Worm (Caenorhabditis elegans) whole organism, L1 larva: Measurements from ENCODE around the gene ribo-1.

Experiments
- ama-1 ChIP-seq: fragments of 150-350 bp; optimal IDR thresholded peaks from 2 replicates; lab custom pipeline; 2014
- blmp-1 ChIP-seq: fragments of 150-350 bp; optimal IDR thresholded peaks from 2 replicates; lab custom pipeline; 2014; ENCODE audit warnings: missing biosample characterization, missing genetic modification characterization
- efl-1 ChIP-seq, 4 experiments: fragments of 150-350 bp; optimal IDR thresholded peaks in 3 of 4; peaks in 1 of 4; 1 replicate in 1 of 4; 2 replicates in 3 of 4; lab custom pipeline; 2014; ENCODE audit warnings: missing biosample characterization in 2 of 4, missing genetic modification characterization in 2 of 4, missing genetic modification reagents in 2 of 4
- elt-3 ChIP-seq, 6 experiments: fragments of 150-350 bp in 1 of 6; sonication (generic microtip); optimal IDR thresholded peaks; 2 replicates each; lab custom pipeline; 2017 to 2018; ENCODE audit warnings: missing biosample characterization in 6 of 6, missing genetic modification characterization in 6 of 6, inconsistent platforms in 1 of 6
- fkh-4 ChIP-seq: sonication (generic microtip); optimal IDR thresholded peaks from 2 replicates; lab custom pipeline; 2016; ENCODE audit warnings: missing compliant biosample characterization, missing genetic modification characterization, borderline replicate concordance
- lir-3 ChIP-seq: sonication (generic microtip); optimal IDR thresholded peaks from 2 replicates; lab custom pipeline; 2016; ENCODE audit warnings: mild to moderate bottlenecking, missing genetic modification characterization, moderate library complexity, missing compliant biosample characterization; ENCODE audit not compliant: poor library complexity
- lsy-2 ChIP-seq, 2 experiments: fragments of 150-350 bp; optimal IDR thresholded peaks; 2 replicates each; lab custom pipeline; 2014; ENCODE audit warnings: missing biosample characterization in 2 of 2, missing genetic modification characterization in 2 of 2
- nhr-11 ChIP-seq: fragments of 150-350 bp; optimal IDR thresholded peaks from 2 replicates; lab custom pipeline; 2014; ENCODE audit warnings: missing biosample characterization, missing genetic modification characterization
- nhr-12 ChIP-seq: sonication (generic microtip); optimal IDR thresholded peaks from 2 replicates; lab custom pipeline; 2017; ENCODE audit warnings: missing biosample characterization, missing genetic modification characterization
- nhr-28 ChIP-seq: fragments of 150-350 bp; optimal IDR thresholded peaks from 2 replicates; lab custom pipeline; 2014; ENCODE audit warnings: missing biosample characterization, missing genetic modification characterization
- nhr-85 ChIP-seq: sonication (generic microtip); peaks from one replicate; lab custom pipeline; 2016; ENCODE audit warnings: missing genetic modification characterization, inconsistent platforms, missing compliant biosample characterization
- pax-3 ChIP-seq: fragments of 200-800 bp; sonication (Bioruptor generic); optimal IDR thresholded peaks from 2 replicates; lab custom pipeline; 2018; ENCODE audit warnings: mild to moderate bottlenecking, missing genetic modification characterization, moderate library complexity, missing compliant biosample characterization
- ztf-4 ChIP-seq: fragments of 150-350 bp; optimal IDR thresholded peaks from 2 replicates; lab custom pipeline; 2014; ENCODE audit warnings: missing biosample characterization, missing genetic modification characterization

DNA sequence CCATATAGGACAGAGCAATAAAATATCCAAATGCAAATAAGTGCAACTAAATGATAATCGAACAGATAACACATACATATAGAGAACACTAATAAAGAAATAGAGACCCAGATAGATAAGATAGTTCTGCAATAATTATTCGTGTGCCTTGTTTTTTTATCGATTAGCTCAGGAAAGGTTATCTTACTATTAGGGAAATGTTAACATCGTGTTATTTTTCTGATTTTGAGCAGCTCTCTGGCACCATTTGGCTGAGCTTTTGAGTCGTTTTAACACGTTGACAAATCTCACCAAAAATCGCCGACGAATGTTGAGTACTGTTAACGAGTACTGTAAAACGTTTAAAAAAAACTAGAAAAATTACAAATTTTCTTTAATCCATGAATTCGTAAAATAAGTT, 17.9 kb downstream of the ribo-1 start, which contains the start of gene cest-6:
- no peak for TF ChIP-seq nhr-85 (tag; lab: Kevin White, UChicago)
- no peak for TF ChIP-seq nhr-11
- no peak for TF ChIP-seq blmp-1
- no peak for TF ChIP-seq lsy-2 (tag; optimal IDR thresholded peaks at IDR 0.05; lab: Kevin White, UChicago)
- TF ChIP-seq nhr-28 (tag; lab: Kevin White, UChicago), result no peak
- no peak for TF ChIP-seq nhr-12 (tag; lab: Kevin White, UChicago)
- TF ChIP-seq ama-1, result no peak
- no peak for TF ChIP-seq pax-3 (tag; lab: Kevin White, UChicago)
- TF ChIP-seq efl-1 (optimal IDR thresholded peaks at IDR 0.05; lab: Kevin White, UChicago), result no peak
- TF ChIP-seq efl-1 (GFP tag; optimal IDR thresholded peaks at IDR 0.05 in 1 of 2; lab: Kevin White, UChicago), result no peak
- TF ChIP-seq elt-3 (tag; optimal IDR thresholded peaks at IDR 0.05; lab: Kevin White, UChicago), result no peak
- no peak for TF ChIP-seq fkh-4 (tag; lab: Kevin White, UChicago)
- no peak for TF ChIP-seq ztf-4 (tag; lab: Kevin White, UChicago)
- TF ChIP-seq lir-3 (tag; lab: Kevin White, UChicago), result no peak
